Fruit fly (Drosophila melanogaster): ENCODE data around the gene CG32100.

The CG32100 gene

dm6 chr3L:12266343-12267287, 713 bp upstream of the CG32100 start, which contains the start of gene app (continued):
- peak; percentile 69 for TF ChIP-seq CG5180 (GFP tag; optimal IDR thresholded peaks at IDR 0.05)
- peak; percentile 78 for TF ChIP-seq seq (GFP tag; IDR thresholded peaks at IDR 0.05)
- TF ChIP-seq CG12104 (GFP tag; optimal IDR thresholded peaks at IDR 0.05): peak; percentile 90
- TF ChIP-seq CG30431 (GFP tag; optimal IDR thresholded peaks at IDR 0.05): peak; percentile 82
- TF ChIP-seq Doc2 (GFP tag; IDR thresholded peaks at IDR 0.05): no peak
- TF ChIP-seq tio (GFP tag; optimal IDR thresholded peaks at IDR 0.05): peak; percentile 83
- TF ChIP-seq unc-4 (GFP tag; IDR thresholded peaks at IDR 0.05; ENCODE audit: partially characterized antibody): no peak
- no peak for TF ChIP-seq tna (GFP tag; IDR thresholded peaks at IDR 0.05; ENCODE audit: partially characterized antibody)
- no peak for TF ChIP-seq CG7745 (tag; optimal IDR thresholded peaks at IDR 0.05)
- peak; percentile 62 for TF ChIP-seq CG4360 (GFP tag; IDR thresholded peaks at IDR 0.05)
- peak; percentile 31 for TF ChIP-seq CG7928 (GFP tag; optimal IDR thresholded peaks at IDR 0.05)
- TF ChIP-seq CG31441 (GFP tag; IDR thresholded peaks at IDR 0.05): peak; percentile 86
- TF ChIP-seq gfzf (GFP tag; optimal IDR thresholded peaks at IDR 0.05): peak; percentile 66
- TF ChIP-seq Sry-δ (GFP tag; optimal IDR thresholded peaks at IDR 0.05): peak; percentile 28
- TF ChIP-seq kah (GFP tag; optimal IDR thresholded peaks at IDR 0.05): peak; percentile 59
- peak; percentile 91 for TF ChIP-seq CG6813 (GFP tag; optimal IDR thresholded peaks at IDR 0.05)
- TF ChIP-seq Meics (GFP tag; optimal IDR thresholded peaks at IDR 0.05): peak; percentile 91
- peak; percentile 81 for TF ChIP-seq danr (GFP tag; IDR thresholded peaks at IDR 0.05)
- TF ChIP-seq CG8281 (tag; optimal IDR thresholded peaks at IDR 0.05): peak; percentile 97
- TF ChIP-seq CG13424 (tag; optimal IDR thresholded peaks at IDR 0.05): peak; percentile 93
- TF ChIP-seq CG33213 (GFP tag; optimal IDR thresholded peaks at IDR 0.05): peak; percentile 67
- TF ChIP-seq CG16815 (GFP tag; optimal IDR thresholded peaks at IDR 0.05): peak; percentile 74
- TF ChIP-seq CG6791 (GFP tag; IDR thresholded peaks at IDR 0.05; ENCODE audit: partially characterized antibody): peak; percentile 51; the same call in 2 of the 3 replicates
- peak; percentile 95 for TF ChIP-seq Xrp1 (GFP tag; IDR thresholded peaks at IDR 0.05)
- peak; percentile 78 for TF ChIP-seq CG15601 (tag; optimal IDR thresholded peaks at IDR 0.05)
- no peak for TF ChIP-seq yki (optimal IDR thresholded peaks at IDR 0.05)
- TF ChIP-seq CG6689 (GFP tag; IDR thresholded peaks at IDR 0.05): peak; percentile 95
- TF ChIP-seq CG5245 (GFP tag; optimal IDR thresholded peaks at IDR 0.05): peak; percentile 53
- peak; percentile 90 for TF ChIP-seq gem (tag; optimal IDR thresholded peaks at IDR 0.05)
- TF ChIP-seq Rfx (GFP tag; IDR thresholded peaks at IDR 0.05): peak; percentile 93
- peak; percentile 47 for TF ChIP-seq btn (GFP tag; optimal IDR thresholded peaks at IDR 0.05)
- TF ChIP-seq ftz-f1 (GFP tag; optimal IDR thresholded peaks at IDR 0.05): no peak
- TF ChIP-seq Mes4 (GFP tag; optimal IDR thresholded peaks at IDR 0.05): peak; percentile 75
- peak; percentile 92 for TF ChIP-seq CG18599 (GFP tag; optimal IDR thresholded peaks at IDR 0.05)
- 0 out of 3 replicates have a peak, but pooled peaks have one; percentile 55 for TF ChIP-seq jigr1 (GFP tag; IDR thresholded peaks at IDR 0.05)
- TF ChIP-seq pum (GFP tag; optimal IDR thresholded peaks at IDR 0.05): peak; percentile 75
- TF ChIP-seq CG7839 (tag; optimal IDR thresholded peaks at IDR 0.05): peak; percentile 89
- peak; percentile 88 for TF ChIP-seq CG2712 (tag; optimal IDR thresholded peaks at IDR 0.05)
- TF ChIP-seq Hand (GFP tag; optimal IDR thresholded peaks at IDR 0.05): peak; percentile 51
- peak; percentile 0 for TF ChIP-seq sd (tag; optimal IDR thresholded peaks at IDR 0.05)
- peak; percentile 61 for TF ChIP-seq trh (GFP tag; optimal IDR thresholded peaks at IDR 0.05)
- peak; percentile 94 for TF ChIP-seq CG34422 (GFP tag; IDR thresholded peaks at IDR 0.05)
- peak; percentile 74 for TF ChIP-seq CG18011 (GFP tag; optimal IDR thresholded peaks at IDR 0.05)
- peak; percentile 93 for TF ChIP-seq B-H2 (GFP tag; optimal IDR thresholded peaks at IDR 0.05)
- no peak for TF ChIP-seq CG16779 (GFP tag; IDR thresholded peaks at IDR 0.05)
- peak; percentile 90 for TF ChIP-seq CG32532 (GFP tag; IDR thresholded peaks at IDR 0.05)
- no peak for TF ChIP-seq Scr (GFP tag; IDR thresholded peaks at IDR 0.05; ENCODE audit: partially characterized antibody)
- TF ChIP-seq Awh (GFP tag; IDR thresholded peaks at IDR 0.05): peak; percentile 89

Data from whole organism, embryonic.